Worm (Caenorhabditis elegans): ENCODE data around the gene clec-202.

Gene clec-202

ce11 chrIV:17361143-17361542, at the start of gene clec-202:
Gene clec-202 (plus strand): TSS chrIV:17361443.
- no peak for TF ChIP-seq unc-86 (tag; optimal IDR thresholded peaks at IDR 0.05)
- TF ChIP-seq unc-42 (tag; optimal IDR thresholded peaks at IDR 0.05), result no peak
- TF ChIP-seq syd-9 (tag; optimal IDR thresholded peaks at IDR 0.05), result no peak

- TF ChIP-seq ztf-16 (tag; optimal IDR thresholded peaks at IDR 0.05) (no peak), ceh-24 (tag; optimal IDR thresholded peaks at IDR 0.05) (no peak), ceh-22 (tag; optimal IDR thresholded peaks at IDR 0.05) (no peak), ceh-30 (tag; optimal IDR thresholded peaks at IDR 0.05) (no peak), fkh-10 (GFP tag; optimal IDR thresholded peaks at IDR 0.05) (no peak)
Observed at ce11 chrIV:17311842-17312241, 49.4 kb upstream of the clec-202 start, which contains the start of gene snf-9. Gene snf-9 (plus strand): TSS chrIV:17312142.

ce11 chrIV:17316398-17316797, 44.8 kb upstream of the clec-202 start, which contains the start of gene C49C3.20:
Gene C49C3.20 (minus strand): TSS chrIV:17316498.
- TF ChIP-seq ceh-22 (tag; optimal IDR thresholded peaks at IDR 0.05), result no peak

- TF ChIP-seq pha-2 (tag; optimal IDR thresholded peaks at IDR 0.05) (no peak), unc-42 (tag; optimal IDR thresholded peaks at IDR 0.05) (no peak), K02D7.2 (tag; optimal IDR thresholded peaks at IDR 0.05) (no peak), pha-4 (tag; optimal IDR thresholded peaks at IDR 0.05) (no peak), K09A11.1 (tag; optimal IDR thresholded peaks at IDR 0.05; ENCODE audit: insufficient read depth) (no peak), ceh-30 (tag; optimal IDR thresholded peaks at IDR 0.05) (no peak), ahr-1 (tag; optimal IDR thresholded peaks at IDR 0.05) (no peak)
Observed at ce11 chrIV:17320445-17320844, 40.8 kb upstream of the clec-202 start, which contains the start of gene C49C3.4. Gene C49C3.4 (plus strand): TSS chrIV:17320795.

- no peak for TF ChIP-seq sdc-2 (tag; optimal IDR thresholded peaks at IDR 0.05)
- TF ChIP-seq ceh-18 (tag; optimal IDR thresholded peaks at IDR 0.05), result no peak
- peak; percentile 88 for TF ChIP-seq ceh-48 (tag; optimal IDR thresholded peaks at IDR 0.05)
- no peak for TF ChIP-seq ceh-9 (tag; optimal IDR thresholded peaks at IDR 0.05)
- no peak for TF ChIP-seq ttx-3 (tag; optimal IDR thresholded peaks at IDR 0.05)
- no peak for TF ChIP-seq madf-2 (tag; optimal IDR thresholded peaks at IDR 0.05)
- no peak for TF ChIP-seq elt-4 (tag; optimal IDR thresholded peaks at IDR 0.05)
- TF ChIP-seq elt-2 (tag; optimal IDR thresholded peaks at IDR 0.05), result no peak
- no peak for TF ChIP-seq F13H6.1 (tag; optimal IDR thresholded peaks at IDR 0.05)
- TF ChIP-seq fkh-10 (GFP tag; optimal IDR thresholded peaks at IDR 0.05), result no peak
- no peak for TF ChIP-seq syd-9 (tag; optimal IDR thresholded peaks at IDR 0.05)
- TF ChIP-seq unc-42 (tag; optimal IDR thresholded peaks at IDR 0.05), result peak; percentile 73
- TF ChIP-seq fax-1 (tag; optimal IDR thresholded peaks at IDR 0.05), result no peak
- no peak for TF ChIP-seq rnt-1 (tag; optimal IDR thresholded peaks at IDR 0.05)
- TF ChIP-seq ets-4 (tag; optimal IDR thresholded peaks at IDR 0.05), result no peak
- TF ChIP-seq ceh-31 (tag; optimal IDR thresholded peaks at IDR 0.05), result peak; percentile 3
Observed at ce11 chrIV:17328834-17329233, 32.4 kb upstream of the clec-202 start, which contains the start of gene ceh-88. Gene ceh-88 (plus strand): TSS chrIV:17329188.

- peak; percentile 62 for TF ChIP-seq unc-42 (tag; optimal IDR thresholded peaks at IDR 0.05)
- no peak for TF ChIP-seq K09A11.1 (tag; optimal IDR thresholded peaks at IDR 0.05; ENCODE audit: insufficient read depth)
Observed at ce11 chrIV:17331100-17331577, 30.1 kb upstream of the clec-202 start, which contains the start of gene C49C3.6. Gene C49C3.6 (plus strand): TSS chrIV:17331527.

ce11 chrIV:17332261-17332660, 29.0 kb upstream of the clec-202 start, which contains the start of gene C49C3.7:
Gene C49C3.7 (plus strand): TSS chrIV:17332561.
- TF ChIP-seq lin-11 (tag; optimal IDR thresholded peaks at IDR 0.05), result no peak
- no peak for TF ChIP-seq ceh-22 (tag; optimal IDR thresholded peaks at IDR 0.05)
- no peak for TF ChIP-seq pat-9 (tag; optimal IDR thresholded peaks at IDR 0.05)
- no peak for TF ChIP-seq tbx-2 (tag; optimal IDR thresholded peaks at IDR 0.05)
- no peak for TF ChIP-seq unc-3 (GFP tag; conservative IDR thresholded peaks at IDR 0.05)
- TF ChIP-seq unc-3 (tag; optimal IDR thresholded peaks at IDR 0.05), result no peak
- no peak for TF ChIP-seq nfya-1 (tag; optimal IDR thresholded peaks at IDR 0.05)
- TF ChIP-seq ceh-30 (tag; optimal IDR thresholded peaks at IDR 0.05), result no peak
- TF ChIP-seq ceh-24 (tag; optimal IDR thresholded peaks at IDR 0.05), result no peak
- no peak for TF ChIP-seq unc-55 (GFP tag; optimal IDR thresholded peaks at IDR 0.05)
- no peak for TF ChIP-seq ceh-45 (GFP tag; IDR thresholded peaks at IDR 0.05)
- no peak for TF ChIP-seq ahr-1 (tag; optimal IDR thresholded peaks at IDR 0.05)
- TF ChIP-seq ets-4 (tag; optimal IDR thresholded peaks at IDR 0.05), result no peak
- TF ChIP-seq rnt-1 (tag; optimal IDR thresholded peaks at IDR 0.05), result no peak
- TF ChIP-seq ceh-9 (tag; optimal IDR thresholded peaks at IDR 0.05), result no peak
- TF ChIP-seq mec-3 (tag; optimal IDR thresholded peaks at IDR 0.05; ENCODE audit: borderline replicate concordance), result no peak
- TF ChIP-seq fkh-10 (GFP tag; optimal IDR thresholded peaks at IDR 0.05), result no peak
